Fruit fly (Drosophila melanogaster) whole organism, prepupa: Measurements from ENCODE around the gene CG13310.

Experiments used
- CG11762 ChIP-seq: fragments of 200-800 bp; sonication (Bioruptor generic); optimal IDR thresholded peaks from 3 replicates; lab custom pipeline; 2016; ENCODE audit warnings: missing biosample characterization, missing genetic modification characterization; ENCODE audit not compliant: insufficient read depth
- CG1621 ChIP-seq: fragments of 200-800 bp; sonication (Bioruptor generic); optimal IDR thresholded peaks from 3 replicates; lab custom pipeline; 2018; ENCODE audit warnings: missing biosample characterization, mild to moderate bottlenecking, missing genetic modification characterization
- Eip78C ChIP-seq: fragments of 200-800 bp; sonication (Bioruptor generic); peaks from one replicate; lab custom pipeline; 2016; ENCODE audit warnings: missing biosample characterization, missing genetic modification characterization

DNA sequence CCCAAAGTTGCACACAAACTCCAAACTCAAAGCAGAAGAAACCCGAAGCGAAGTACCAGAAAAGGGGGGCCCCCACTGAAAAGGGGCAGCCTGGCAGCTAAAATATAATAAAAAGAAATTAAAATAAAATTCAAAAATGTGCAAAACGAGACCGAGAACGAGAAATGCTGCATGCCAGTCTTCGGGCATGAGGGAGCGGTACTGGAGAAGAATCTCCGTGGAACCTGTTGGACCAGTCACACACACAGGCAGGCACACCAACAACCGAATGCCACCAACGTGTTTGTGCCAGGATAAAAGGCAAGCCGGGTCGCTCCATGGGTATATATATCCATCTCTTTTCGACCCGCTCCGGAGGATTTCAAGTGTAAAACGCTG, 24.7 kb upstream of the CG13310 start:
- TF ChIP-seq CG1621 (tag; lab: Kevin White, UChicago) (peak; percentile 68), Eip78C (GFP tag; lab: Kevin White, UChicago) (peak; percentile 69), CG11762 (GFP tag; lab: Kevin White, UChicago) (no peak)
